Worm (Caenorhabditis elegans) whole organism, L1 larva: ENCODE results near the gene xpo-1.

Experiments used
- C04F5.9 ChIP-seq: sonication (generic microtip); optimal IDR thresholded peaks from 2 replicates; lab custom pipeline; 2016; ENCODE audit warnings: missing genetic modification characterization, missing compliant biosample characterization
- C16A3.4 ChIP-seq: fragments of 150-350 bp; optimal IDR thresholded peaks from 2 replicates; lab custom pipeline; 2014; ENCODE audit warnings: missing biosample characterization, missing genetic modification characterization
- C34B4.2 ChIP-seq: sonication (generic microtip); optimal IDR thresholded peaks from 2 replicates; lab custom pipeline; 2017; ENCODE audit warnings: mild to moderate bottlenecking, missing genetic modification characterization, missing compliant biosample characterization
- F16B12.6 ChIP-seq: fragments of 150-350 bp; optimal IDR thresholded peaks from 2 replicates; lab custom pipeline; 2014; ENCODE audit warnings: missing biosample characterization, missing genetic modification characterization
- Y116A8C.19 ChIP-seq: sonication (generic microtip); optimal IDR thresholded peaks from 2 replicates; lab custom pipeline; 2016; ENCODE audit warnings: missing compliant biosample characterization, missing genetic modification characterization, borderline replicate concordance
- ama-1 ChIP-seq: fragments of 150-350 bp; optimal IDR thresholded peaks from 2 replicates; lab custom pipeline; 2014
- blmp-1 ChIP-seq: fragments of 150-350 bp; optimal IDR thresholded peaks from 2 replicates; lab custom pipeline; 2014; ENCODE audit warnings: missing biosample characterization, missing genetic modification characterization
- ceh-8 ChIP-seq: fragments of 200-800 bp; sonication (Bioruptor generic); optimal IDR thresholded peaks from 2 replicates; lab custom pipeline; 2018; ENCODE audit warnings: mild to moderate bottlenecking, missing genetic modification characterization, moderate library complexity, missing compliant biosample characterization
- ceh-82 ChIP-seq, 3 experiments: fragments of 150-350 bp in 1 of 3; sonication (generic microtip) in 2 of 3; optimal IDR thresholded peaks; 2 replicates each; lab custom pipeline; 2014 to 2017; ENCODE audit warnings: missing biosample characterization in 3 of 3, missing genetic modification characterization in 3 of 3
- dpl-1 ChIP-seq, 3 experiments: fragments of 150-350 bp in 2 of 3; sonication (generic microtip) in 1 of 3; optimal IDR thresholded peaks; 2 replicates each; lab custom pipeline; 2014 to 2017; ENCODE audit warnings: missing biosample characterization in 3 of 3, missing genetic modification characterization in 3 of 3, missing genetic modification reagents in 3 of 3
- dsc-1 ChIP-seq: sonication (generic microtip); optimal IDR thresholded peaks from 2 replicates; lab custom pipeline; 2016; ENCODE audit warnings: mild to moderate bottlenecking, missing genetic modification characterization, missing compliant biosample characterization
- efl-1 ChIP-seq, 4 experiments: fragments of 150-350 bp; optimal IDR thresholded peaks in 3 of 4; peaks in 1 of 4; 1 replicate in 1 of 4; 2 replicates in 3 of 4; lab custom pipeline; 2014; ENCODE audit warnings: missing biosample characterization in 2 of 4, missing genetic modification characterization in 2 of 4, missing genetic modification reagents in 2 of 4
- egl-13 ChIP-seq: sonication (generic microtip); optimal IDR thresholded peaks from 2 replicates; lab custom pipeline; 2016; ENCODE audit warnings: missing genotype, missing genetic modification reagents, missing genetic modification characterization, missing compliant biosample characterization
- egl-27 ChIP-seq, 2 experiments: fragments of 150-350 bp in 1 of 2; sonication (generic microtip); optimal IDR thresholded peaks; 3 replicates each; lab custom pipeline; 2017 to 2018; ENCODE audit warnings: missing biosample characterization in 2 of 2, missing genetic modification characterization in 2 of 2, missing genetic modification reagents in 2 of 2
- elt-2 ChIP-seq: sonication (generic microtip); optimal IDR thresholded peaks from 2 replicates; lab custom pipeline; 2016; ENCODE audit warnings: missing genetic modification characterization, mild to moderate bottlenecking, inconsistent platforms, missing compliant biosample characterization, missing genetic modification reagents
- elt-3 ChIP-seq, 6 experiments: fragments of 150-350 bp in 1 of 6; sonication (generic microtip); optimal IDR thresholded peaks; 2 replicates each; lab custom pipeline; 2017 to 2018; ENCODE audit warnings: missing biosample characterization in 6 of 6, missing genetic modification characterization in 6 of 6, inconsistent platforms in 1 of 6
- fkh-10 ChIP-seq: sonication (generic microtip); optimal IDR thresholded peaks from 2 replicates; lab custom pipeline; 2017; ENCODE audit warnings: missing biosample characterization, missing genetic modification reagents, missing genetic modification characterization
- fkh-8 ChIP-seq: sonication (generic microtip); optimal IDR thresholded peaks from 2 replicates; lab custom pipeline; 2016; ENCODE audit warnings: mild to moderate bottlenecking, missing genetic modification characterization, missing compliant biosample characterization
- fos-1 ChIP-seq: fragments of 150-350 bp; optimal IDR thresholded peaks from 2 replicates; lab custom pipeline; 2014; ENCODE audit warnings: missing biosample characterization, missing genetic modification characterization
- hlh-17 ChIP-seq: fragments of 200-800 bp; sonication (Bioruptor generic); optimal IDR thresholded peaks from 2 replicates; lab custom pipeline; 2018; ENCODE audit warnings: missing genetic modification characterization, mild to moderate bottlenecking, missing compliant biosample characterization, moderate library complexity, borderline replicate concordance
- hpl-2 ChIP-seq: fragments of 150-350 bp; optimal IDR thresholded peaks from 2 replicates; lab custom pipeline; 2014; ENCODE audit warnings: missing biosample characterization, missing genetic modification reagents, missing genetic modification characterization
- irx-1 ChIP-seq: sonication (generic microtip); optimal IDR thresholded peaks from 2 replicates; lab custom pipeline; 2016; ENCODE audit warnings: missing genetic modification characterization, missing compliant biosample characterization
- isw-1 ChIP-seq: fragments of 200-800 bp; sonication (Bioruptor generic); IDR thresholded peaks from 2 replicates; pipeline ENCODE4 v1.3.6; 2022; ENCODE audit warnings: missing genetic modification characterization, missing compliant biosample characterization
- jun-1 ChIP-seq: fragments of 150-350 bp; optimal IDR thresholded peaks from 2 replicates; lab custom pipeline; 2014; ENCODE audit warnings: missing biosample characterization, missing genetic modification reagents, missing genetic modification characterization
- lin-13 ChIP-seq: fragments of 150-350 bp; optimal IDR thresholded peaks from 2 replicates; lab custom pipeline; 2014; ENCODE audit warnings: missing biosample characterization, missing genetic modification reagents, missing genetic modification characterization
- lin-35 ChIP-seq, 2 experiments: fragments of 150-350 bp; optimal IDR thresholded peaks; 2 replicates each; lab custom pipeline; 2014; ENCODE audit warnings: missing biosample characterization in 2 of 2, missing genetic modification characterization in 2 of 2, missing genetic modification reagents in 2 of 2
- lir-3 ChIP-seq: sonication (generic microtip); optimal IDR thresholded peaks from 2 replicates; lab custom pipeline; 2016; ENCODE audit warnings: mild to moderate bottlenecking, missing genetic modification characterization, moderate library complexity, missing compliant biosample characterization; ENCODE audit not compliant: poor library complexity
- lsy-2 ChIP-seq, 2 experiments: fragments of 150-350 bp; optimal IDR thresholded peaks; 2 replicates each; lab custom pipeline; 2014; ENCODE audit warnings: missing biosample characterization in 2 of 2, missing genetic modification characterization in 2 of 2
- mdl-1 ChIP-seq, 2 experiments: fragments of 150-350 bp; optimal IDR thresholded peaks; 2 replicates each; lab custom pipeline; 2014 to 2017; ENCODE audit warnings: missing biosample characterization in 2 of 2, missing genetic modification characterization in 2 of 2, inconsistent platforms in 1 of 2
- mep-1 ChIP-seq: fragments of 150-350 bp; optimal IDR thresholded peaks from 2 replicates; lab custom pipeline; 2014; ENCODE audit warnings: missing biosample characterization, missing genetic modification characterization
- nhr-11 ChIP-seq: fragments of 150-350 bp; optimal IDR thresholded peaks from 2 replicates; lab custom pipeline; 2014; ENCODE audit warnings: missing biosample characterization, missing genetic modification characterization
- nhr-20 ChIP-seq: sonication (generic microtip); optimal IDR thresholded peaks from 2 replicates; lab custom pipeline; 2016; ENCODE audit warnings: mild to moderate bottlenecking, missing genetic modification characterization, missing compliant biosample characterization
- nhr-47 ChIP-seq: sonication (generic microtip); optimal IDR thresholded peaks from 2 replicates; lab custom pipeline; 2016; ENCODE audit warnings: mild to moderate bottlenecking, missing genetic modification characterization, moderate library complexity, missing compliant biosample characterization
- pax-3 ChIP-seq: fragments of 200-800 bp; sonication (Bioruptor generic); optimal IDR thresholded peaks from 2 replicates; lab custom pipeline; 2018; ENCODE audit warnings: mild to moderate bottlenecking, missing genetic modification characterization, moderate library complexity, missing compliant biosample characterization
- pqm-1 ChIP-seq: sonication (generic microtip); optimal IDR thresholded peaks from 3 replicates; lab custom pipeline; 2017; ENCODE audit warnings: missing biosample characterization, missing genetic modification characterization
- rnt-1 ChIP-seq: sonication (generic microtip); optimal IDR thresholded peaks from 2 replicates; lab custom pipeline; 2016; ENCODE audit warnings: mild to moderate bottlenecking, missing genetic modification characterization, moderate library complexity, missing compliant biosample characterization
- snu-23 ChIP-seq: sonication (generic microtip); optimal IDR thresholded peaks from 2 replicates; lab custom pipeline; 2016; ENCODE audit warnings: missing genetic modification characterization, missing compliant biosample characterization
- sox-4 ChIP-seq: sonication (generic microtip); optimal IDR thresholded peaks from 2 replicates; lab custom pipeline; 2016; ENCODE audit warnings: missing genetic modification characterization, missing compliant biosample characterization
- unc-130 ChIP-seq: fragments of 150-350 bp; optimal IDR thresholded peaks from 2 replicates; lab custom pipeline; 2017; ENCODE audit warnings: missing biosample characterization, missing genetic modification characterization, inconsistent platforms
- unc-30 ChIP-seq: sonication (generic microtip); optimal IDR thresholded peaks from 2 replicates; lab custom pipeline; 2017; ENCODE audit warnings: missing biosample characterization, missing genetic modification characterization
- unc-62 ChIP-seq: fragments of 150-350 bp; optimal IDR thresholded peaks from 2 replicates; lab custom pipeline; 2014; ENCODE audit warnings: missing biosample characterization, missing genetic modification reagents, missing genetic modification characterization
- unc-86 ChIP-seq: sonication (generic microtip); optimal IDR thresholded peaks from 2 replicates; lab custom pipeline; 2016; ENCODE audit warnings: missing genetic modification characterization, missing compliant biosample characterization
- unc-98 ChIP-seq: fragments of 200-800 bp; sonication (Bioruptor generic); IDR thresholded peaks from 2 replicates; pipeline ENCODE4 v1.3.6; 2022; ENCODE audit warnings: missing genetic modification characterization, missing compliant biosample characterization
- xbp-1 ChIP-seq: sonication (generic microtip); optimal IDR thresholded peaks from 2 replicates; lab custom pipeline; 2016; ENCODE audit warnings: missing genetic modification characterization, missing compliant biosample characterization
- zag-1 ChIP-seq: fragments of 150-350 bp; optimal IDR thresholded peaks from 2 replicates; lab custom pipeline; 2014; ENCODE audit warnings: missing biosample characterization, missing genetic modification characterization
- zip-4 ChIP-seq: fragments of 200-800 bp; sonication (Bioruptor generic); optimal IDR thresholded peaks from 2 replicates; lab custom pipeline; 2018; ENCODE audit warnings: mild to moderate bottlenecking, missing genetic modification characterization, moderate library complexity, missing compliant biosample characterization
- ztf-11 ChIP-seq, 2 experiments: sonication (generic microtip); optimal IDR thresholded peaks; 2 replicates each; lab custom pipeline; 2016 to 2017; ENCODE audit warnings: missing genetic modification characterization in 2 of 2, missing biosample characterization in 1 of 2, missing compliant biosample characterization in 1 of 2

The xpo-1 gene

ce11 chrV:7804801-7805163 is at the start of gene xpo-1:
xpo-1 (plus strand) TSS chrV:7805064.
- no peak for TF ChIP-seq unc-62 (GFP tag; lab: Kevin White, UChicago)
- TF ChIP-seq elt-3 (tag; optimal IDR thresholded peaks at IDR 0.05; lab: Kevin White, UChicago): peak in 1 of 6 experiments; percentile 18
- peak; percentile 19 for TF ChIP-seq blmp-1 (tag; lab: Kevin White, UChicago)
- TF ChIP-seq lin-35 (GFP tag; optimal IDR thresholded peaks at IDR 0.05; lab: Kevin White, UChicago): no peak
- no peak for TF ChIP-seq rnt-1 (tag; lab: Kevin White, UChicago)
- TF ChIP-seq fkh-10 (GFP tag; lab: Kevin White, UChicago): no peak
- no peak for TF ChIP-seq efl-1 (optimal IDR thresholded peaks at IDR 0.05; lab: Kevin White, UChicago)
- peak in 1 of 2 experiments; percentile 20 for TF ChIP-seq efl-1 (GFP tag; optimal IDR thresholded peaks at IDR 0.05 in 1 of 2; lab: Kevin White, UChicago)

DNA sequence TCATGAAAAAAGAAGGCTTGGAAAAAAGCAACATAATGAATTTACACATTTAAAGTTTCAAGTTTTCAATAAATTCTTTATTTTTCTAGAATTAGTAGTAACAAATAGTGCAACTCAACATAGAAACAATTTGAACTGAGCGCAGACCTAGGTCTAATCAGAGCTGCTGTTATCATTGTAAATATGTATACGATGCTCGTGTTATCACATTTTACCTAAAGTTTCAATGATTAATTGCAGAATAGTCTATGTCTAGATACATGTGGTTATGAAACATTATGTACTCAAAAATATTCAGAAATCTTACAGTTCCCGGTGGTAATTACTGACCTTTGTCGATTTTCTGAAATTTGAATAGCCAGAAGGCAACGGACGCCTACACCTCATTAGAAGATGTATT is 48.9 kb upstream of the xpo-1 start:
- no peak for TF ChIP-seq zip-4 (GFP tag; lab: Kevin White, UChicago)
- no peak for TF ChIP-seq F16B12.6 (tag; lab: Kevin White, UChicago)
- TF ChIP-seq jun-1 (tag; lab: Kevin White, UChicago): no peak
- TF ChIP-seq ceh-82 (tag; optimal IDR thresholded peaks at IDR 0.05; lab: Kevin White, UChicago): no peak
- peak; percentile 38 for TF ChIP-seq elt-2
- no peak for TF ChIP-seq egl-27 (tag; optimal IDR thresholded peaks at IDR 0.05; lab: Kevin White, UChicago)
- TF ChIP-seq pax-3 (tag; lab: Kevin White, UChicago): no peak
- TF ChIP-seq unc-30 (tag; lab: Kevin White, UChicago): no peak

- TF ChIP-seq ztf-11 (tag; optimal IDR thresholded peaks at IDR 0.05; lab: Kevin White, UChicago) (no peak), dpl-1 (GFP tag; optimal IDR thresholded peaks at IDR 0.05; lab: Kevin White, UChicago) (peak; percentile 31 to 59 (median 53)), C34B4.2 (tag; lab: Kevin White, UChicago) (no peak), unc-130 (tag; lab: Kevin White, UChicago) (peak; percentile 44), fkh-8 (no peak), ceh-82 (tag; optimal IDR thresholded peaks at IDR 0.05; lab: Kevin White, UChicago) (peak in 1 of 3 experiments; percentile 57), C16A3.4 (tag; lab: Kevin White, UChicago) (peak; percentile 20), nhr-47 (tag; lab: Kevin White, UChicago) (peak; percentile 46), nhr-11 (tag; lab: Kevin White, UChicago) (no peak), lir-3 (tag; lab: Kevin White, UChicago) (peak; percentile 56), efl-1 (optimal IDR thresholded peaks at IDR 0.05; lab: Kevin White, UChicago) (peak; percentile 49 to 61), efl-1 (GFP tag; optimal IDR thresholded peaks at IDR 0.05 in 1 of 2; lab: Kevin White, UChicago) (peak; percentile 34 to 93), blmp-1 (tag; lab: Kevin White, UChicago) (peak; percentile 83), lsy-2 (tag; optimal IDR thresholded peaks at IDR 0.05; lab: Kevin White, UChicago) (peak; percentile 44 to 75), zag-1 (peak; percentile 13), ama-1 (lab: Kevin White, UChicago) (no peak), sox-4 (no peak), ceh-8 (GFP tag; lab: Kevin White, UChicago) (no peak), pqm-1 (tag; lab: Kevin White, UChicago) (no peak), unc-98 (GFP tag; lab: Robert Waterston, UW) (no peak), hlh-17 (no peak), unc-86 (no peak), nhr-20 (tag; lab: Kevin White, UChicago) (peak; percentile 84), dsc-1 (no peak), C04F5.9 (no peak), fos-1 (tag; lab: Kevin White, UChicago) (peak; percentile 49), irx-1 (peak; percentile 53), Y116A8C.19 (tag; lab: Kevin White, UChicago) (no peak), mep-1 (tag; lab: Kevin White, UChicago) (peak; percentile 72), lin-13 (GFP tag; lab: Kevin White, UChicago) (peak; percentile 45), egl-13 (tag; lab: Kevin White, UChicago) (peak; percentile 18), xbp-1 (tag; lab: Kevin White, UChicago) (peak; percentile 45), mdl-1 (tag; optimal IDR thresholded peaks at IDR 0.05; lab: Kevin White, UChicago) (peak in 1 of 2 experiments; percentile 73), elt-3 (tag; optimal IDR thresholded peaks at IDR 0.05; lab: Kevin White, UChicago) (peak in 3 of 6 experiments; percentile 7 to 61 (median 26)), isw-1 (GFP tag; lab: Robert Waterston, UW) (peak; percentile 19; the same call in 1 of the 2 replicates), snu-23 (GFP tag; lab: Kevin White, UChicago) (peak; percentile 89), rnt-1 (tag; lab: Kevin White, UChicago) (peak; percentile 61), hpl-2 (no peak)
Observed at ce11 chrV:7759270-7759669, 45.6 kb upstream of the xpo-1 start.
